Worm (Caenorhabditis elegans) whole organism, L3 larva: Measurements from ENCODE around the gene F46B3.14.

ENCODE experiments used
- elt-2 ChIP-seq: sonication (generic microtip); optimal IDR thresholded peaks from 2 replicates; lab custom pipeline; 2016; ENCODE audit warnings: missing genetic modification reagents, mild to moderate bottlenecking, missing genetic modification characterization, missing compliant biosample characterization
- eor-1 ChIP-seq, 2 experiments: fragments of 150-350 bp; optimal IDR thresholded peaks; 2 replicates each; lab custom pipeline; 2014 to 2018; ENCODE audit warnings: missing biosample characterization in 2 of 2, missing genetic modification characterization in 2 of 2

ce11 chrV:20663736-20664135 lies 32.6 kb upstream of the F46B3.14 start:
- TF ChIP-seq elt-2 (tag; lab: Kevin White, UChicago) (no peak), eor-1 (tag; optimal IDR thresholded peaks at IDR 0.05; lab: Kevin White, UChicago) (no peak)
